Worm (Caenorhabditis elegans) whole organism, young adult: ENCODE measurements around the gene T24B8.4.

Experiments used
- C17E4.6 ChIP-seq: fragments of 200-800 bp; sonication (Bioruptor generic); IDR thresholded peaks from 2 replicates; pipeline ENCODE4 v1.3.6; 2022; ENCODE audit warnings: missing genetic modification reagents, missing genetic modification characterization, missing compliant biosample characterization
- D2030.7 ChIP-seq: fragments of 200-800 bp; sonication (Bioruptor generic); IDR thresholded peaks from 2 replicates; pipeline ENCODE4 v1.3.6; 2022; ENCODE audit warnings: missing genetic modification reagents, missing genetic modification characterization, missing compliant biosample characterization
- F23B12.7 ChIP-seq: sonication (generic microtip); optimal IDR thresholded peaks from 2 replicates; lab custom pipeline; 2017; ENCODE audit warnings: missing genetic modification characterization, mild to moderate bottlenecking, missing compliant biosample characterization, antibody characterized with exemption, moderate library complexity; ENCODE audit not compliant: insufficient read depth
- F49E8.2 ChIP-seq: sonication (generic microtip); optimal IDR thresholded peaks from 3 replicates; lab custom pipeline; 2017; ENCODE audit warnings: missing genetic modification characterization, mild to moderate bottlenecking, missing compliant biosample characterization, antibody characterized with exemption, moderate library complexity; ENCODE audit not compliant: insufficient read depth
- F55B11.4 ChIP-seq: sonication (generic microtip); optimal IDR thresholded peaks from 2 replicates; lab custom pipeline; 2016; ENCODE audit warnings: missing compliant biosample characterization, missing genetic modification characterization, borderline replicate concordance; ENCODE audit not compliant: insufficient read depth
- F57C9.4 ChIP-seq: sonication (generic microtip); optimal IDR thresholded peaks from 2 replicates; lab custom pipeline; 2017; ENCODE audit warnings: mild to moderate bottlenecking, missing genetic modification characterization, missing compliant biosample characterization
- Y56A3A.18 ChIP-seq: fragments of 200-800 bp; sonication (Bioruptor generic); IDR thresholded peaks from 2 replicates; pipeline ENCODE4 v1.3.6; 2022; ENCODE audit warnings: missing genetic modification reagents, missing genetic modification characterization, missing compliant biosample characterization
- athp-1 ChIP-seq: sonication (generic microtip); optimal IDR thresholded peaks from 2 replicates; lab custom pipeline; 2017; ENCODE audit warnings: mild to moderate bottlenecking, missing genetic modification characterization, missing compliant biosample characterization
- attf-3 ChIP-seq: fragments of 200-800 bp; sonication (Bioruptor generic); conservative IDR thresholded peaks from 2 replicates; pipeline ENCODE4 v1.3.6; 2022; ENCODE audit warnings: missing genetic modification reagents, missing genetic modification characterization, missing compliant biosample characterization
- attf-5 ChIP-seq: fragments of 200-800 bp; sonication (Bioruptor generic); optimal IDR thresholded peaks from 2 replicates; lab custom pipeline; 2018; ENCODE audit warnings: mild to moderate bottlenecking, missing genetic modification characterization, missing compliant biosample characterization
- ccch-3 ChIP-seq: fragments of 200-800 bp; sonication (Bioruptor generic); optimal IDR thresholded peaks from 2 replicates; lab custom pipeline; 2018; ENCODE audit warnings: mild to moderate bottlenecking, missing genetic modification characterization, missing compliant biosample characterization
- ceh-40 ChIP-seq: fragments of 200-800 bp; sonication (Bioruptor generic); IDR thresholded peaks from 2 replicates; pipeline ENCODE4 v1.3.6; 2022; ENCODE audit warnings: missing genetic modification characterization, missing compliant biosample characterization
- die-1 ChIP-seq: sonication (generic microtip); optimal IDR thresholded peaks from 2 replicates; lab custom pipeline; 2016; ENCODE audit warnings: missing genotype, mild to moderate bottlenecking, missing genetic modification characterization, missing compliant biosample characterization
- dpff-1 ChIP-seq: sonication (generic microtip); optimal IDR thresholded peaks from 2 replicates; lab custom pipeline; 2017; ENCODE audit warnings: mild to moderate bottlenecking, missing genetic modification characterization, missing compliant biosample characterization
- ets-4 ChIP-seq: fragments of 200-800 bp; sonication (Bioruptor generic); optimal IDR thresholded peaks from 2 replicates; lab custom pipeline; 2018; ENCODE audit warnings: mild to moderate bottlenecking, missing genetic modification characterization, missing compliant biosample characterization
- him-1 ChIP-seq: sonication (generic microtip); optimal IDR thresholded peaks from 2 replicates; lab custom pipeline; 2016; ENCODE audit warnings: missing genotype, missing genetic modification reagents, missing genetic modification characterization, missing compliant biosample characterization
- lag-1 ChIP-seq: fragments of 200-800 bp; sonication (Bioruptor generic); IDR thresholded peaks from 2 replicates; pipeline ENCODE4 v1.3.6; 2022; ENCODE audit warnings: missing genetic modification reagents, missing genetic modification characterization, missing compliant biosample characterization
- lsl-1 ChIP-seq: fragments of 200-800 bp; sonication (Bioruptor generic); optimal IDR thresholded peaks from 2 replicates; lab custom pipeline; 2018; ENCODE audit warnings: mild to moderate bottlenecking, missing genetic modification characterization, moderate library complexity, missing compliant biosample characterization
- madf-3 ChIP-seq: fragments of 200-800 bp; sonication (Bioruptor generic); IDR thresholded peaks from 2 replicates; pipeline ENCODE4 v1.3.6; 2022; ENCODE audit warnings: missing genetic modification reagents, missing genetic modification characterization, missing compliant biosample characterization
- mcd-1 ChIP-seq: fragments of 200-800 bp; sonication (Bioruptor generic); IDR thresholded peaks from 2 replicates; pipeline ENCODE4 v1.3.6; 2022; ENCODE audit warnings: missing genetic modification reagents, missing genetic modification characterization, missing compliant biosample characterization
- mes-4 ChIP-seq: sonication (generic microtip); optimal IDR thresholded peaks from 2 replicates; lab custom pipeline; 2016; ENCODE audit warnings: missing genotype, missing genetic modification characterization, missing compliant biosample characterization
- mxl-1 ChIP-seq: sonication (generic microtip); optimal IDR thresholded peaks from 2 replicates; lab custom pipeline; 2016; ENCODE audit warnings: missing genetic modification characterization, missing compliant biosample characterization
- nfya-2 ChIP-seq: fragments of 200-800 bp; sonication (Bioruptor generic); IDR thresholded peaks from 2 replicates; pipeline ENCODE4 v1.3.6; 2022; ENCODE audit warnings: missing genetic modification reagents, missing genetic modification characterization, missing compliant biosample characterization
- nhr-80 ChIP-seq: sonication (generic microtip); optimal IDR thresholded peaks from 2 replicates; lab custom pipeline; 2016; ENCODE audit warnings: missing genetic modification characterization, missing compliant biosample characterization
- rcor-1 ChIP-seq: fragments of 200-800 bp; sonication (Bioruptor generic); IDR thresholded peaks from 2 replicates; pipeline ENCODE4 v1.3.6; 2022; ENCODE audit warnings: missing genetic modification reagents, missing genetic modification characterization, missing compliant biosample characterization
- rec-8 ChIP-seq, 2 experiments: sonication (generic microtip); optimal IDR thresholded peaks; 2 replicates each; lab custom pipeline; 2016; ENCODE audit warnings: mild to moderate bottlenecking in 2 of 2, missing genetic modification characterization in 2 of 2, missing genetic modification reagents in 2 of 2, missing genotype in 2 of 2, missing biosample characterization in 1 of 2, missing compliant biosample characterization in 1 of 2, moderate library complexity in 1 of 2
- snpc-1.1 ChIP-seq: sonication (generic microtip); optimal IDR thresholded peaks from 2 replicates; lab custom pipeline; 2017; ENCODE audit warnings: missing genetic modification characterization, mild to moderate bottlenecking, missing compliant biosample characterization, antibody characterized with exemption, moderate library complexity, missing genotype, missing genetic modification reagents; ENCODE audit not compliant: insufficient read depth
- snpc-1.3 ChIP-seq: sonication (generic microtip); optimal IDR thresholded peaks from 2 replicates; lab custom pipeline; 2017; ENCODE audit warnings: missing genetic modification characterization, mild to moderate bottlenecking, missing compliant biosample characterization, antibody characterized with exemption, moderate library complexity, missing genotype, missing genetic modification reagents; ENCODE audit not compliant: insufficient read depth
- somi-1 ChIP-seq: fragments of 200-800 bp; sonication (Bioruptor generic); optimal IDR thresholded peaks from 2 replicates; lab custom pipeline; 2018; ENCODE audit warnings: mild to moderate bottlenecking, missing genetic modification characterization, missing compliant biosample characterization
- sptf-2 ChIP-seq: fragments of 200-800 bp; sonication (Bioruptor generic); optimal IDR thresholded peaks from 2 replicates; lab custom pipeline; 2018; ENCODE audit warnings: mild to moderate bottlenecking, missing genetic modification characterization, missing compliant biosample characterization
- tbx-9 ChIP-seq: sonication (generic microtip); optimal IDR thresholded peaks from 2 replicates; lab custom pipeline; 2016; ENCODE audit warnings: borderline replicate concordance, missing genetic modification characterization, inconsistent platforms, missing compliant biosample characterization
- tlf-1 ChIP-seq: fragments of 200-800 bp; sonication (Bioruptor generic); optimal IDR thresholded peaks from 2 replicates; lab custom pipeline; 2018; ENCODE audit warnings: mild to moderate bottlenecking, missing genetic modification characterization, missing compliant biosample characterization
- zfh-2 ChIP-seq: fragments of 200-800 bp; sonication (Bioruptor generic); conservative IDR thresholded peaks from 2 replicates; pipeline ENCODE4 v1.3.6; 2022; ENCODE audit warnings: missing genetic modification reagents, missing genetic modification characterization, missing compliant biosample characterization
- ztf-3 ChIP-seq: fragments of 200-800 bp; sonication (Bioruptor generic); optimal IDR thresholded peaks from 2 replicates; lab custom pipeline; 2018; ENCODE audit warnings: mild to moderate bottlenecking, missing genetic modification characterization, missing compliant biosample characterization

T24B8.4 gene

ce11 chrII:9076098-9076879 lies 5.6 kb upstream of the T24B8.4 start:
- TF ChIP-seq nhr-80 (tag; lab: Kevin White, UChicago) (peak; percentile 46), mxl-1 (tag; lab: Kevin White, UChicago) (no peak)

ce11 chrII:9074492-9074891 lies 3.9 kb upstream of the T24B8.4 start:
- TF ChIP-seq tlf-1 (GFP tag; lab: Kevin White, UChicago) (no peak), attf-3 (GFP tag; lab: Robert Waterston, UW) (no peak), somi-1 (GFP tag; lab: Kevin White, UChicago) (no peak), dpff-1 (no peak), D2030.7 (GFP tag; lab: Robert Waterston, UW) (no peak), F57C9.4 (tag; lab: Kevin White, UChicago) (no peak), ceh-40 (no peak), rec-8 (tag; optimal IDR thresholded peaks at IDR 0.05; lab: Kevin White, UChicago) (no peak), snpc-1.3 (tag; lab: Kevin White, UChicago) (no peak), nfya-2 (no peak), ets-4 (no peak), F23B12.7 (tag; lab: Kevin White, UChicago) (no peak), mes-4 (tag; lab: Kevin White, UChicago) (no peak), ccch-3 (no peak), tbx-9 (tag; lab: Kevin White, UChicago) (no peak), attf-5 (no peak)
- TF ChIP-seq, all 124 proteins: peak for 0

ce11 chrII:9072769-9073168 lies 2.1 kb upstream of the T24B8.4 start:
- TF ChIP-seq sptf-2 (GFP tag; lab: Kevin White, UChicago) = no peak
- no peak for TF ChIP-seq ztf-3
- TF ChIP-seq F57C9.4 (tag; lab: Kevin White, UChicago) = no peak
- no peak for TF ChIP-seq ccch-3
- TF ChIP-seq rcor-1 (GFP tag; lab: Robert Waterston, UW) = no peak
- no peak for TF ChIP-seq lsl-1 (GFP tag; lab: Kevin White, UChicago)
- TF ChIP-seq lag-1 (GFP tag; lab: Robert Waterston, UW) = no peak
- TF ChIP-seq F49E8.2 = no peak
- no peak for TF ChIP-seq him-1 (tag; lab: Kevin White, UChicago)
- TF ChIP-seq die-1 (tag; lab: Kevin White, UChicago) = no peak
- no peak for TF ChIP-seq C17E4.6 (GFP tag; lab: Robert Waterston, UW)
- no peak for TF ChIP-seq athp-1 (tag; lab: Kevin White, UChicago)
- TF ChIP-seq Y56A3A.18 (GFP tag; lab: Robert Waterston, UW) = no peak
- no peak for TF ChIP-seq snpc-1.1
- TF ChIP-seq, all 124 proteins: peak for 0

ce11 chrII:9069836-9070235 lies 804 bp downstream of the T24B8.4 start:
- peak; percentile 75 for TF ChIP-seq zfh-2 (GFP tag; lab: Robert Waterston, UW)
- TF ChIP-seq mcd-1 = 0 out of 2 replicates have a peak, but pooled peaks have one; percentile 23
- no peak for TF ChIP-seq F55B11.4 (tag; lab: Kevin White, UChicago)
- 0 out of 2 replicates have a peak, but pooled peaks have one; percentile 19 for TF ChIP-seq madf-3 (GFP tag; lab: Robert Waterston, UW)
